Worm (Caenorhabditis elegans) whole organism, late embryonic: ENCODE measurements around the gene mel-32.

Experiments
- C38D4.7 ChIP-seq: fragments of 200-800 bp; sonication (Bioruptor generic); optimal IDR thresholded peaks from 2 replicates; lab custom pipeline; 2018; ENCODE audit warnings: mild to moderate bottlenecking, missing genetic modification characterization, moderate library complexity, missing compliant biosample characterization
- K02D7.2 ChIP-seq: sonication (generic microtip); optimal IDR thresholded peaks from 2 replicates; lab custom pipeline; 2017; ENCODE audit warnings: mild to moderate bottlenecking, missing genetic modification characterization, missing compliant biosample characterization
- K09A11.1 ChIP-seq: sonication (generic microtip); optimal IDR thresholded peaks from 2 replicates; lab custom pipeline; 2017; ENCODE audit warnings: antibody characterized with exemption, mild to moderate bottlenecking, missing genetic modification characterization, missing compliant biosample characterization; ENCODE audit not compliant: insufficient read depth
- Y22D7AL.16 ChIP-seq: sonication (generic microtip); optimal IDR thresholded peaks from 2 replicates; lab custom pipeline; 2016; ENCODE audit warnings: missing genetic modification characterization, missing compliant biosample characterization
- ceh-14 ChIP-seq: sonication (generic microtip); optimal IDR thresholded peaks from 2 replicates; lab custom pipeline; 2016; ENCODE audit warnings: missing genotype, missing genetic modification characterization, missing compliant biosample characterization
- ceh-22 ChIP-seq: sonication (generic microtip); optimal IDR thresholded peaks from 2 replicates; lab custom pipeline; 2017; ENCODE audit warnings: missing biosample characterization, missing genetic modification characterization
- ceh-30 ChIP-seq: fragments of 150-350 bp; optimal IDR thresholded peaks from 2 replicates; lab custom pipeline; 2014; ENCODE audit warnings: missing biosample characterization, missing genetic modification characterization
- elt-2 ChIP-seq: sonication (generic microtip); optimal IDR thresholded peaks from 2 replicates; lab custom pipeline; 2016; ENCODE audit warnings: missing genetic modification reagents, missing genetic modification characterization, missing compliant biosample characterization
- elt-4 ChIP-seq: sonication (generic microtip); optimal IDR thresholded peaks from 2 replicates; lab custom pipeline; 2016; ENCODE audit warnings: missing genetic modification characterization, missing compliant biosample characterization
- eyg-1 ChIP-seq: sonication (generic microtip); optimal IDR thresholded peaks from 2 replicates; lab custom pipeline; 2016; ENCODE audit warnings: missing genotype, missing genetic modification characterization, missing compliant biosample characterization
- fkh-10 ChIP-seq: fragments of 150-350 bp; optimal IDR thresholded peaks from 2 replicates; lab custom pipeline; 2014; ENCODE audit warnings: missing biosample characterization, missing genetic modification reagents, missing genetic modification characterization
- fkh-6 ChIP-seq: sonication (generic microtip); optimal IDR thresholded peaks from 2 replicates; lab custom pipeline; 2016; ENCODE audit warnings: missing genetic modification characterization, missing compliant biosample characterization
- gmeb-2 ChIP-seq: sonication (generic microtip); optimal IDR thresholded peaks from 2 replicates; lab custom pipeline; 2016; ENCODE audit warnings: missing genetic modification characterization, inconsistent platforms, missing compliant biosample characterization
- hlh-13 ChIP-seq: fragments of 200-800 bp; sonication (Bioruptor generic); optimal IDR thresholded peaks from 2 replicates; lab custom pipeline; 2018; ENCODE audit warnings: mild to moderate bottlenecking, missing genetic modification characterization, missing compliant biosample characterization
- hlh-8 ChIP-seq: sonication (generic microtip); optimal IDR thresholded peaks from 2 replicates; lab custom pipeline; 2016; ENCODE audit warnings: missing genotype, missing genetic modification characterization, missing compliant biosample characterization
- madf-2 ChIP-seq: sonication (generic microtip); optimal IDR thresholded peaks from 2 replicates; lab custom pipeline; 2017; ENCODE audit warnings: missing genetic modification characterization, missing compliant biosample characterization
- nfya-1 ChIP-seq: sonication (generic microtip); optimal IDR thresholded peaks from 2 replicates; lab custom pipeline; 2017; ENCODE audit warnings: missing genetic modification characterization, mild to moderate bottlenecking, missing compliant biosample characterization, antibody characterized with exemption, moderate library complexity
- npax-4 ChIP-seq: sonication (generic microtip); optimal IDR thresholded peaks from 2 replicates; lab custom pipeline; 2016; ENCODE audit warnings: missing genetic modification characterization, missing compliant biosample characterization
- odd-2 ChIP-seq: sonication (generic microtip); optimal IDR thresholded peaks from 2 replicates; lab custom pipeline; 2017; ENCODE audit warnings: antibody characterized with exemption, mild to moderate bottlenecking, missing genetic modification characterization, missing compliant biosample characterization
- pax-1 ChIP-seq: fragments of 150-350 bp; optimal IDR thresholded peaks from 2 replicates; lab custom pipeline; 2014; ENCODE audit warnings: missing biosample characterization, missing genetic modification characterization
- pha-4 ChIP-seq: fragments of 150-350 bp; optimal IDR thresholded peaks from 2 replicates; lab custom pipeline; 2018; ENCODE audit warnings: missing biosample characterization, missing genetic modification reagents, missing genetic modification characterization
- sdc-2 ChIP-seq: sonication (generic microtip); optimal IDR thresholded peaks from 2 replicates; lab custom pipeline; 2016; ENCODE audit warnings: missing genotype, missing genetic modification characterization, missing compliant biosample characterization
- sox-4 ChIP-seq: sonication (generic microtip); optimal IDR thresholded peaks from 2 replicates; lab custom pipeline; 2017; ENCODE audit warnings: mild to moderate bottlenecking, missing genetic modification characterization, inconsistent platforms, missing compliant biosample characterization
- tbx-2 ChIP-seq: sonication (generic microtip); optimal IDR thresholded peaks from 2 replicates; lab custom pipeline; 2016; ENCODE audit warnings: missing genetic modification characterization, missing compliant biosample characterization
- unc-55 ChIP-seq: sonication (generic microtip); optimal IDR thresholded peaks from 2 replicates; lab custom pipeline; 2017; ENCODE audit warnings: missing biosample characterization, missing genetic modification reagents, missing genetic modification characterization
- zip-5 ChIP-seq: sonication (generic microtip); optimal IDR thresholded peaks from 2 replicates; lab custom pipeline; 2016; ENCODE audit warnings: missing genetic modification characterization, missing compliant biosample characterization
- ztf-16 ChIP-seq: sonication (generic microtip); optimal IDR thresholded peaks from 2 replicates; lab custom pipeline; 2017; ENCODE audit warnings: missing genetic modification characterization, missing compliant biosample characterization

mel-32 gene

ce11 chrIII:6442305-6443125 lies at the start of gene mel-32:
Gene mel-32, minus strand, starts transcription at chrIII:6443000.
- no peak for TF ChIP-seq eyg-1 (tag; lab: Kevin White, UChicago)
- TF ChIP-seq elt-2 (tag; lab: Kevin White, UChicago): peak; percentile 61

- TF ChIP-seq npax-4 (tag; lab: Kevin White, UChicago): no peak
Measured at ce11 chrIII:6490989-6491388, 48.2 kb upstream of the mel-32 start.

ce11 chrIII:6489493-6489892 lies 46.7 kb upstream of the mel-32 start, which contains the start of gene rpt-3:
Gene rpt-3, plus strand, starts transcription at chrIII:6489793.
- TF ChIP-seq sdc-2 (tag; lab: Kevin White, UChicago) (no peak), elt-2 (tag; lab: Kevin White, UChicago) (no peak), pax-1 (no peak), nfya-1 (tag; lab: Kevin White, UChicago) (no peak)
- TF ChIP-seq, all 69 proteins: peak for 0

ce11 chrIII:6488916-6489315 lies 46.1 kb upstream of the mel-32 start:
- TF ChIP-seq unc-55 (GFP tag; lab: Kevin White, UChicago) (peak; percentile 1), elt-2 (tag; lab: Kevin White, UChicago) (no peak), hlh-8 (tag; lab: Kevin White, UChicago) (no peak), gmeb-2 (tag; lab: Kevin White, UChicago) (no peak), nfya-1 (tag; lab: Kevin White, UChicago) (peak; percentile 28)

ce11 chrIII:6482918-6483317 lies 40.1 kb upstream of the mel-32 start, which contains the start of gene chtb-2:
Gene chtb-2, plus strand, starts transcription at chrIII:6483218.
- TF ChIP-seq ceh-22 (tag; lab: Kevin White, UChicago): no peak
- no peak for TF ChIP-seq elt-2 (tag; lab: Kevin White, UChicago)
- no peak for TF ChIP-seq K09A11.1 (tag; lab: Kevin White, UChicago)
- no peak for TF ChIP-seq fkh-10 (GFP tag; lab: Kevin White, UChicago)
- TF ChIP-seq ztf-16 (tag; lab: Kevin White, UChicago): no peak
- TF ChIP-seq madf-2 (tag; lab: Kevin White, UChicago): no peak
- no peak for TF ChIP-seq elt-4 (tag; lab: Kevin White, UChicago)
- no peak for TF ChIP-seq tbx-2 (tag; lab: Kevin White, UChicago)
- TF ChIP-seq odd-2 (tag; lab: Kevin White, UChicago): no peak
- TF ChIP-seq C38D4.7: no peak
- no peak for TF ChIP-seq gmeb-2 (tag; lab: Kevin White, UChicago)
- no peak for TF ChIP-seq pha-4 (tag; lab: Kevin White, UChicago)
- TF ChIP-seq, all 69 proteins: peak for 0

- no peak for TF ChIP-seq K02D7.2 (tag; lab: Kevin White, UChicago)
- no peak for TF ChIP-seq zip-5
- no peak for TF ChIP-seq hlh-13 (GFP tag; lab: Kevin White, UChicago)
- no peak for TF ChIP-seq ceh-30 (tag; lab: Kevin White, UChicago)
- no peak for TF ChIP-seq K09A11.1 (tag; lab: Kevin White, UChicago)
- TF ChIP-seq pha-4 (tag; lab: Kevin White, UChicago): no peak
- TF ChIP-seq ceh-14 (tag; lab: Kevin White, UChicago): no peak
- no peak for TF ChIP-seq C38D4.7
- TF ChIP-seq eyg-1 (tag; lab: Kevin White, UChicago): no peak
- no peak for TF ChIP-seq hlh-8 (tag; lab: Kevin White, UChicago)
- TF ChIP-seq Y22D7AL.16 (tag; lab: Kevin White, UChicago): no peak
- no peak for TF ChIP-seq sdc-2 (tag; lab: Kevin White, UChicago)
- no peak for TF ChIP-seq fkh-6
- TF ChIP-seq sox-4 (tag; lab: Kevin White, UChicago): no peak
Measured at ce11 chrIII:6479439-6479838, 36.6 kb upstream of the mel-32 start.
